Worm (Caenorhabditis elegans) whole organism, early embryonic: ENCODE data around the gene rpa-1.

ENCODE experiments used
- B0310.2 ChIP-seq: sonication (generic microtip); optimal IDR thresholded peaks from 2 replicates; lab custom pipeline; 2016; ENCODE audit warnings: mild to moderate bottlenecking, missing genetic modification characterization, missing compliant biosample characterization
- F13C5.2 ChIP-seq: sonication (generic microtip); optimal IDR thresholded peaks from 2 replicates; lab custom pipeline; 2017; ENCODE audit warnings: mild to moderate bottlenecking, missing genetic modification characterization, inconsistent platforms, missing compliant biosample characterization
- aly-1 ChIP-seq: sonication (generic microtip); optimal IDR thresholded peaks from 2 replicates; lab custom pipeline; 2016; ENCODE audit warnings: missing genetic modification characterization, missing compliant biosample characterization
- ama-1 ChIP-seq: fragments of 150-350 bp; optimal IDR thresholded peaks from 2 replicates; lab custom pipeline; 2014
- ceh-13 ChIP-seq: fragments of 200-800 bp; sonication (Bioruptor generic); optimal IDR thresholded peaks from 2 replicates; lab custom pipeline; 2018; ENCODE audit warnings: mild to moderate bottlenecking, missing genetic modification characterization, missing compliant biosample characterization
- ceh-36 ChIP-seq: sonication (generic microtip); optimal IDR thresholded peaks from 2 replicates; lab custom pipeline; 2016; ENCODE audit warnings: missing genetic modification characterization, inconsistent platforms, missing compliant biosample characterization
- ets-7 ChIP-seq: sonication (generic microtip); optimal IDR thresholded peaks from 2 replicates; lab custom pipeline; 2016; ENCODE audit warnings: missing genotype, missing genetic modification characterization, missing compliant biosample characterization
- flt-1 ChIP-seq: fragments of 200-800 bp; sonication (Bioruptor generic); IDR thresholded peaks from 2 replicates; pipeline ENCODE4 v1.3.6; 2022; ENCODE audit warnings: missing genetic modification characterization, missing compliant biosample characterization
- hmbx-1 ChIP-seq: sonication (generic microtip); optimal IDR thresholded peaks from 2 replicates; lab custom pipeline; 2016; ENCODE audit warnings: mild to moderate bottlenecking, missing genetic modification characterization, missing compliant biosample characterization
- hmg-4 ChIP-seq: fragments of 200-800 bp; sonication (Bioruptor generic); optimal IDR thresholded peaks from 2 replicates; lab custom pipeline; 2018; ENCODE audit warnings: mild to moderate bottlenecking, missing genetic modification characterization, missing compliant biosample characterization
- hnd-1 ChIP-seq: sonication (generic microtip); optimal IDR thresholded peaks from 2 replicates; lab custom pipeline; 2016; ENCODE audit warnings: missing genetic modification characterization, missing compliant biosample characterization
- pes-1 ChIP-seq: fragments of 200-800 bp; sonication (Bioruptor generic); IDR thresholded peaks from 2 replicates; pipeline ENCODE4 v1.3.6; 2022; ENCODE audit warnings: missing genetic modification reagents, missing genetic modification characterization, missing compliant biosample characterization
- scrt-1 ChIP-seq: fragments of 200-800 bp; sonication (Bioruptor generic); IDR thresholded peaks from 2 replicates; pipeline ENCODE4 v1.3.6; 2022; ENCODE audit warnings: missing genetic modification characterization, missing compliant biosample characterization
- sea-1 ChIP-seq: fragments of 200-800 bp; sonication (Bioruptor generic); conservative IDR thresholded peaks from 2 replicates; pipeline ENCODE4 v1.3.6; 2022; ENCODE audit warnings: missing genetic modification characterization, missing compliant biosample characterization
- tbx-11 ChIP-seq: fragments of 200-800 bp; sonication (Bioruptor generic); IDR thresholded peaks from 2 replicates; pipeline ENCODE4 v1.3.6; 2022; ENCODE audit warnings: missing genetic modification characterization, missing compliant biosample characterization
- tbx-37 ChIP-seq: fragments of 200-800 bp; sonication (Bioruptor generic); conservative IDR thresholded peaks from 2 replicates; pipeline ENCODE4 v1.3.6; 2022; ENCODE audit warnings: missing genetic modification reagents, missing genetic modification characterization, missing compliant biosample characterization
- tra-4 ChIP-seq: sonication (generic microtip); optimal IDR thresholded peaks from 2 replicates; lab custom pipeline; 2017; ENCODE audit warnings: missing genetic modification characterization, missing compliant biosample characterization

The rpa-1 gene

ce11 chrII:7698406-7698805 lies 34.0 kb downstream of the rpa-1 start, which contains the start of gene B0495.5:
Gene B0495.5, minus strand, starts transcription at chrII:7698506.
- TF ChIP-seq B0310.2 (tag; lab: Kevin White, UChicago) (no peak), sea-1 (no peak), hmbx-1 (tag; lab: Kevin White, UChicago) (no peak), hnd-1 (no peak), scrt-1 (GFP tag; lab: Robert Waterston, UW) (no peak), flt-1 (GFP tag; lab: Robert Waterston, UW) (no peak), ets-7 (no peak), ceh-36 (tag; lab: Kevin White, UChicago) (no peak), ceh-13 (GFP tag; lab: Kevin White, UChicago) (no peak), pes-1 (GFP tag; lab: Robert Waterston, UW) (no peak), ama-1 (no peak), F13C5.2 (tag; lab: Kevin White, UChicago) (no peak), aly-1 (no peak), hmg-4 (GFP tag; lab: Kevin White, UChicago) (no peak), tbx-37 (GFP tag; lab: Robert Waterston, UW) (no peak)

ce11 chrII:7699009-7699408 lies 34.6 kb downstream of the rpa-1 start, which contains the start of the genes moa-2 and cdk-11.1:
Gene moa-2, minus strand, starts transcription at chrII:7699033.
Gene cdk-11.1, plus strand, starts transcription at chrII:7699235.
- TF ChIP-seq scrt-1 (GFP tag; lab: Robert Waterston, UW) (no peak), hnd-1 (no peak), ceh-36 (tag; lab: Kevin White, UChicago) (no peak), ceh-13 (GFP tag; lab: Kevin White, UChicago) (no peak), flt-1 (GFP tag; lab: Robert Waterston, UW) (no peak), pes-1 (GFP tag; lab: Robert Waterston, UW) (no peak), ets-7 (no peak), B0310.2 (tag; lab: Kevin White, UChicago) (no peak), tbx-11 (no peak), tra-4 (tag; lab: Kevin White, UChicago) (no peak), hmbx-1 (tag; lab: Kevin White, UChicago) (no peak), hmg-4 (GFP tag; lab: Kevin White, UChicago) (no peak), tbx-37 (GFP tag; lab: Robert Waterston, UW) (no peak), aly-1 (no peak), ama-1 (no peak)

ce11 chrII:7704387-7704786 lies 40.0 kb downstream of the rpa-1 start:
- no peak for TF ChIP-seq sea-1
- no peak for TF ChIP-seq F13C5.2 (tag; lab: Kevin White, UChicago)
- TF ChIP-seq B0310.2 (tag; lab: Kevin White, UChicago), result no peak
- no peak for TF ChIP-seq pes-1 (GFP tag; lab: Robert Waterston, UW)
- no peak for TF ChIP-seq ets-7
- no peak for TF ChIP-seq ceh-36 (tag; lab: Kevin White, UChicago)
- no peak for TF ChIP-seq flt-1 (GFP tag; lab: Robert Waterston, UW)
- TF ChIP-seq scrt-1 (GFP tag; lab: Robert Waterston, UW), result no peak
- TF ChIP-seq ama-1, result no peak
- no peak for TF ChIP-seq hmg-4 (GFP tag; lab: Kevin White, UChicago)
- TF ChIP-seq tbx-37 (GFP tag; lab: Robert Waterston, UW), result no peak
- no peak for TF ChIP-seq hnd-1
- no peak for TF ChIP-seq tra-4 (tag; lab: Kevin White, UChicago)
- no peak for TF ChIP-seq ceh-13 (GFP tag; lab: Kevin White, UChicago)
- no peak for TF ChIP-seq hmbx-1 (tag; lab: Kevin White, UChicago)
- no peak for TF ChIP-seq tbx-11
- TF ChIP-seq aly-1, result no peak

ce11 chrII:7705152-7705551 lies 40.8 kb downstream of the rpa-1 start, which contains the start of gene B0495.7:
Gene B0495.7, minus strand, starts transcription at chrII:7705233.
- TF ChIP-seq ets-7, result no peak
- TF ChIP-seq aly-1, result no peak
- no peak for TF ChIP-seq ceh-36 (tag; lab: Kevin White, UChicago)
- TF ChIP-seq B0310.2 (tag; lab: Kevin White, UChicago), result no peak
- TF ChIP-seq sea-1, result no peak
- no peak for TF ChIP-seq ceh-13 (GFP tag; lab: Kevin White, UChicago)
- no peak for TF ChIP-seq scrt-1 (GFP tag; lab: Robert Waterston, UW)
- no peak for TF ChIP-seq tbx-37 (GFP tag; lab: Robert Waterston, UW)
- TF ChIP-seq pes-1 (GFP tag; lab: Robert Waterston, UW), result no peak
- no peak for TF ChIP-seq tra-4 (tag; lab: Kevin White, UChicago)
- TF ChIP-seq tbx-11, result no peak
- TF ChIP-seq flt-1 (GFP tag; lab: Robert Waterston, UW), result no peak
- no peak for TF ChIP-seq F13C5.2 (tag; lab: Kevin White, UChicago)
- TF ChIP-seq hnd-1, result no peak
- TF ChIP-seq ama-1, result no peak

- TF ChIP-seq tbx-11 (no peak), F13C5.2 (tag; lab: Kevin White, UChicago) (no peak), ama-1 (no peak), tra-4 (tag; lab: Kevin White, UChicago) (no peak), hnd-1 (no peak), pes-1 (GFP tag; lab: Robert Waterston, UW) (no peak), ceh-36 (tag; lab: Kevin White, UChicago) (no peak), tbx-37 (GFP tag; lab: Robert Waterston, UW) (no peak), hmbx-1 (tag; lab: Kevin White, UChicago) (no peak), flt-1 (GFP tag; lab: Robert Waterston, UW) (no peak), ceh-13 (GFP tag; lab: Kevin White, UChicago) (no peak), ets-7 (no peak), sea-1 (no peak), hmg-4 (GFP tag; lab: Kevin White, UChicago) (no peak), B0310.2 (tag; lab: Kevin White, UChicago) (no peak), aly-1 (no peak), scrt-1 (GFP tag; lab: Robert Waterston, UW) (no peak)
Measured at ce11 chrII:7707383-7707782, 43.0 kb downstream of the rpa-1 start, which contains the start of gene luc-7L. Gene luc-7L, minus strand, starts transcription at chrII:7707483.

- TF ChIP-seq scrt-1 (GFP tag; lab: Robert Waterston, UW) (peak; percentile 90), hmbx-1 (tag; lab: Kevin White, UChicago) (peak; percentile 49), sea-1 (peak; percentile 91), aly-1 (peak; percentile 83), tra-4 (tag; lab: Kevin White, UChicago) (peak; percentile 66), tbx-11 (peak; percentile 84), ets-7 (peak; percentile 91), flt-1 (GFP tag; lab: Robert Waterston, UW) (peak; percentile 85), ama-1 (no peak), hmg-4 (GFP tag; lab: Kevin White, UChicago) (peak; percentile 91), ceh-13 (GFP tag; lab: Kevin White, UChicago) (peak; percentile 80), hnd-1 (peak; percentile 77), ceh-36 (tag; lab: Kevin White, UChicago) (peak; percentile 77), pes-1 (GFP tag; lab: Robert Waterston, UW) (peak; percentile 91), tbx-37 (GFP tag; lab: Robert Waterston, UW) (peak; percentile 81), B0310.2 (tag; lab: Kevin White, UChicago) (peak; percentile 76), F13C5.2 (tag; lab: Kevin White, UChicago) (peak; percentile 95)
Measured at ce11 chrII:7708540-7708939, 44.2 kb downstream of the rpa-1 start, which contains the start of gene B0495.9. Gene B0495.9, minus strand, starts transcription at chrII:7708710.
